Worm (Caenorhabditis elegans): Measurements from ENCODE around the gene madf-11.

madf-11 gene

DNA sequence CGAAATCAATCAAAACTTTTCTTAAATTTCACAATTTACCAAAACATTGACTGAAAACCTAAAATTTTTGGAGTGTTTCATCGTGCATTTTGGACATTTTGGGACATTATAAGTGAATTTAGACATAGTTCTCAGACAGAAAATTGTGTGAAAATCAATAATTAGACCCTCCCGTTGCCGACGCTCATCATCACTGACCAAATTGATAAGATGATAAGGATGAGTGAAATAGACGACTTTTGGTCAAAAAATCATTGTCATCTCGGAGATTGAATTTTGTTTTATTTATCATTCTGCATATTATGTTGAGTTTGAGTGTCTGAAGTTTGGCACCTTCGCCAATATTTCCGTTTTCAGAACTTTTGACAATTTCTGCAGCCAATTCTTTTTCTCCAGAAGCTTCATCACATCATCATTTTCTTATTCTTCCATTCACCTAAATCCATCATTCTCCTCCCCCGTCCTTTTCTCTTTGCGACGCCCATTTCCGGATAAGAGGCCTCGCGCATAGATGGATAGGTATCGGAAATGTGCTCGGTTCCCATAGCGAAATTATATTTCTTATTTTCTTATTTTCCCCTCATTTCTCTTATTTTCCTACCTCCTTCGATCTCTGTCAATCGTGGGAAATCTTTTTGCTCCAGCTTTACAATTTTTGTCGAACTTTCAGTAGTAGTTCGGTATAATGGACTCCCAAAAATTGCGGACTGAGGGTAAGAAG lies 8.5 kb upstream of the madf-11 start, which contains the start of gene bas-1:
Gene bas-1, plus strand, starts transcription at position 671 of the 721 bp plus-strand sequence.
- TF ChIP-seq dpl-1 (GFP tag; optimal IDR thresholded peaks at IDR 0.05) (no peak), nhr-179 (tag; optimal IDR thresholded peaks at IDR 0.05) (no peak), hlh-26 (GFP tag; conservative IDR thresholded peaks at IDR 0.05) (no peak), ztf-3 (GFP tag; optimal IDR thresholded peaks at IDR 0.05) (no peak), lin-26 (GFP tag; IDR thresholded peaks at IDR 0.05) (no peak), unc-130 (GFP tag; optimal IDR thresholded peaks at IDR 0.05) (no peak), nhr-80 (tag; optimal IDR thresholded peaks at IDR 0.05) (peak; percentile 50), egrh-3 (GFP tag; IDR thresholded peaks at IDR 0.05) (no peak), madf-10 (tag; optimal IDR thresholded peaks at IDR 0.05) (no peak)

DNA sequence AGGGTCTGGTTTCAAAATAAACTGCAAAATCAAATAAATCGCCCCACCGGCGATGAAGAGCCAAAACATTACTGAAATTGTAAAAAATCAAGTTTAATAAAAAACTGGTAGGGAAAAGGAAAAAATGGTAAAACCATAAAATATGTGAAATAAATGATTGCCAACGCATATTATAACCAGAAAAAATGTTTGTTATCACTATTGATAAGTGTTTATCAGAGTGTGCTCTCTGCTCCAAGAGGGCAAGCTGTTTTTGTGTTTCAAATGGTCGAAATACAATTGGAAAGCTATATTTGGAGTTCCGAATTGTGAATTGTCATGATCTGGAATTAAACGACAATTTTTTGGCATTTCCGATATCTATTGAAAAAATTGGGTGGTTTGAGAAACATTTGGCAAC lies 7.0 kb upstream of the madf-11 start, which contains the start of gene C05D2.8:
Gene C05D2.8, minus strand, starts transcription at position 71 of the 400 bp plus-strand sequence.
- no peak for TF ChIP-seq ZK185.1 (tag; optimal IDR thresholded peaks at IDR 0.05; ENCODE audit: poor library complexity, severe bottlenecking)
- peak; percentile 65 for TF ChIP-seq nhr-80 (tag; optimal IDR thresholded peaks at IDR 0.05)

DNA sequence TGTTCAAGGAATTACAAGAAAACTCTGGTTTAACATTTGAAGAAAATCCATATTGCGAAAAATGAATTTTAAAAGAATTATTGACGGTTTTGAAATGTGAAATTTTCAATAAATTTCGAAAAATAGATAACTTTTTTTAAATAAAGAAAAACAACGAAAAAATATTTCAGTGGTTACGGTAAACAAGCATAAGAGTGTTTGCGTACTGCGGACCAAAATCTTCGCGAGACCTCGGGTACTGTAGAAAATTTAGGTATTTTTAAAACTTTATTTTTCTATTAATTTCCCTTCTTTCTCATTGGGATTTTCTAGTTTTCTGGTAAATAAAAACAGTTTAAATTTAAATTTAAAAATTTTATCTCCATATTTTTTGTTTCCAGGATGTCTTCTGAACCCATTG lies 791 bp upstream of the madf-11 start, which contains the start of gene xnd-1:
Gene xnd-1, plus strand, starts transcription at position 381 of the 400 bp plus-strand sequence.
- TF ChIP-seq F33H1.4 (GFP tag; IDR thresholded peaks at IDR 0.05) (peak; percentile 82), B0019.2 (GFP tag; conservative IDR thresholded peaks at IDR 0.05) (peak; percentile 54; the same call in 1 of the 2 replicates), egrh-3 (GFP tag; IDR thresholded peaks at IDR 0.05) (no peak), Y53G8AR.9 (GFP tag; conservative IDR thresholded peaks at IDR 0.05) (no peak), F49E8.2 (tag; optimal IDR thresholded peaks at IDR 0.05; ENCODE audit: insufficient read depth) (peak; percentile 48), repo-1 (tag; optimal IDR thresholded peaks at IDR 0.05) (no peak), hlh-12 (tag; optimal IDR thresholded peaks at IDR 0.05) (no peak), madf-6 (GFP tag; IDR thresholded peaks at IDR 0.05) (peak; percentile 69), D2030.7 (GFP tag; IDR thresholded peaks at IDR 0.05) (peak; percentile 43; the same call in 1 of the 2 replicates), snpc-1.1 (tag; optimal IDR thresholded peaks at IDR 0.05; ENCODE audit: insufficient read depth) (no peak), snpc-4 (GFP tag; optimal IDR thresholded peaks at IDR 0.05) (no peak), snpc-4 (tag; optimal IDR thresholded peaks at IDR 0.05) (no peak), T26A5.8 (tag; optimal IDR thresholded peaks at IDR 0.05) (no peak), ceh-91 (GFP tag; IDR thresholded peaks at IDR 0.05) (peak; percentile 52), snpc-1.3 (tag; optimal IDR thresholded peaks at IDR 0.05; ENCODE audit: insufficient read depth) (peak; percentile 57), ekl-4 (GFP tag; IDR thresholded peaks at IDR 0.05) (no peak), lin-54 (GFP tag; optimal IDR thresholded peaks at IDR 0.05) (peak; percentile 46), ceh-79 (tag; optimal IDR thresholded peaks at IDR 0.05) (no peak), lsl-1 (GFP tag; optimal IDR thresholded peaks at IDR 0.05) (peak; percentile 95), efl-1 (GFP tag; optimal IDR thresholded peaks at IDR 0.05) (peak; percentile 41), sptf-2 (GFP tag; optimal IDR thresholded peaks at IDR 0.05) (no peak), let-526 (GFP tag; IDR thresholded peaks at IDR 0.05) (no peak), ccch-3 (GFP tag; optimal IDR thresholded peaks at IDR 0.05) (no peak), K12H6.12 (tag; optimal IDR thresholded peaks at IDR 0.05) (no peak), dpl-1 (GFP tag; optimal IDR thresholded peaks at IDR 0.05) (peak; percentile 19), madf-8 (GFP tag; conservative IDR thresholded peaks at IDR 0.05) (0 out of 2 replicates have a peak, but pooled peaks have one; percentile 36), ztf-28 (GFP tag; IDR thresholded peaks at IDR 0.05) (no peak)

All from whole organism, young adult.